Worm (Caenorhabditis elegans): ENCODE data around the gene F14F3.5.

DNA sequence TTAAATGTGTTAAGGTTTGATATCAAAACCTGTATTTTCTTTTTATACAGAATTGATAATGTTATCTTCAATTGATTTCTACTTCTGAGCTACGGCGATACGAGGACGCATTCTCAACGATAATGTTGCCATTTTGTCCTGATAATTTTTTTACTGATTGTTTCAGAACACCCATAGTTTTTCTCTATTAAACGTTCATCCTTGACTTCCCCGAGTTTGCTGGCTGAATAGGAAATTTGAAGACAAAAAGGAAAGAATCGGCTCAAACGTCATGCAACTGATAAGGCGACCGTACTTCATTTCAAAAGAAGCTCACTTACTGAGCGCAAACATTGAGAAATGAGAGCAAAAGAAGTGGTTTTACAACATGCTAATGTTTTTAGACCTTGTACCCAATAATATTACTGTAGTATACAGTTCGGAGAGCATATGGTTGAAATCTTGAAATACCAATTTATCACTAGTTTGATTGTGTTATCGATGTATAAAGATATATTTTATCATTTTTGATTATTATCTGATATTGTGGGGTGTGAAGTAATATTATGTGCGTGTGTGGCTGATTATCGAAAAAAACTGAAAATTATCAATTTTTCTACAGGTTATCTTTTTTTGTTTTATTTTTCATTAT is 49.8 kb downstream of the F14F3.5 start:
- TF ChIP-seq dve-1 (tag; optimal IDR thresholded peaks at IDR 0.05) (no peak), ceh-18 (tag; optimal IDR thresholded peaks at IDR 0.05) (no peak), che-1 (tag; optimal IDR thresholded peaks at IDR 0.05) (no peak), pha-4 (tag; optimal IDR thresholded peaks at IDR 0.05) (no peak), ttx-3 (tag; optimal IDR thresholded peaks at IDR 0.05) (no peak), fkh-10 (GFP tag; optimal IDR thresholded peaks at IDR 0.05) (no peak), F13H6.1 (tag; optimal IDR thresholded peaks at IDR 0.05) (no peak)
